Fruit fly (Drosophila melanogaster) whole organism, embryonic: ENCODE measurements around the gene Usp5.

Experiments
- CG10654 ChIP-seq: fragments of 200-800 bp; sonication (Bioruptor generic); optimal IDR thresholded peaks from 2 replicates; lab custom pipeline; 2016; ENCODE audit warnings: missing biosample characterization, missing genetic modification characterization
- CG11093 ChIP-seq: fragments of 200-800 bp; sonication (Bioruptor generic); IDR thresholded peaks from 3 replicates; pipeline ENCODE4 v1.3.6; 2022; ENCODE audit warnings: missing biosample characterization, missing genetic modification characterization
- CG11456 ChIP-seq: fragments of 200-800 bp; sonication (Bioruptor generic); IDR thresholded peaks from 3 replicates; pipeline ENCODE4 v1.3.6; 2022; ENCODE audit warnings: missing biosample characterization, missing genetic modification characterization
- CG12659 ChIP-seq: fragments of 200-800 bp; sonication (Bioruptor generic); optimal IDR thresholded peaks from 3 replicates; lab custom pipeline; 2017; ENCODE audit warnings: mild to moderate bottlenecking, missing biosample characterization, missing genetic modification reagents, missing genetic modification characterization
- CG13775 ChIP-seq: fragments of 200-800 bp; sonication (Bioruptor generic); optimal IDR thresholded peaks from 3 replicates; lab custom pipeline; 2017; ENCODE audit warnings: missing biosample characterization, mild to moderate bottlenecking, missing genetic modification characterization
- CG14860 ChIP-seq: fragments of 200-800 bp; sonication (Bioruptor generic); IDR thresholded peaks from 3 replicates; pipeline ENCODE4 v1.3.6; 2022; ENCODE audit warnings: missing biosample characterization, missing genetic modification characterization; ENCODE audit not compliant: partially characterized antibody
- CG15479 ChIP-seq: fragments of 200-800 bp; sonication (Bioruptor generic); optimal IDR thresholded peaks from 3 replicates; lab custom pipeline; 2019; ENCODE audit warnings: missing biosample characterization, mild to moderate bottlenecking, missing genetic modification characterization, moderate library complexity
- CG15514 ChIP-seq: fragments of 200-800 bp; sonication (Bioruptor generic); optimal IDR thresholded peaks from 3 replicates; lab custom pipeline; 2017; ENCODE audit warnings: missing biosample characterization, missing genetic modification characterization, mild to moderate bottlenecking, moderate library complexity, missing genetic modification reagents
- CG16815 ChIP-seq: fragments of 200-800 bp; sonication (Bioruptor generic); optimal IDR thresholded peaks from 3 replicates; lab custom pipeline; 2017; ENCODE audit warnings: missing biosample characterization, mild to moderate bottlenecking, missing genetic modification characterization
- CG16863 ChIP-seq: fragments of 200-800 bp; sonication (Bioruptor generic); optimal IDR thresholded peaks from 3 replicates; lab custom pipeline; 2016; ENCODE audit warnings: missing biosample characterization, missing genetic modification characterization
- CG17361 ChIP-seq: fragments of 200-800 bp; sonication (Bioruptor generic); IDR thresholded peaks from 3 replicates; pipeline ENCODE4 v1.3.6; 2022; ENCODE audit warnings: missing biosample characterization, missing genetic modification characterization
- CG18764 ChIP-seq: fragments of 200-800 bp; sonication (Bioruptor generic); optimal IDR thresholded peaks from 3 replicates; lab custom pipeline; 2016; ENCODE audit warnings: missing biosample characterization, missing genetic modification characterization
- CG2875 ChIP-seq: fragments of 200-800 bp; sonication (Bioruptor generic); optimal IDR thresholded peaks from 2 replicates; lab custom pipeline; 2017; ENCODE audit warnings: missing biosample characterization, mild to moderate bottlenecking, missing genetic modification characterization, missing genetic modification reagents
- CG3065 ChIP-seq: fragments of 200-800 bp; sonication (Bioruptor generic); optimal IDR thresholded peaks from 2 replicates; lab custom pipeline; 2016; ENCODE audit warnings: missing biosample characterization, missing genetic modification characterization
- CG3163 ChIP-seq: fragments of 200-800 bp; sonication (Bioruptor generic); optimal IDR thresholded peaks from 3 replicates; lab custom pipeline; 2016; ENCODE audit warnings: missing biosample characterization, missing genetic modification characterization
- CG3407 ChIP-seq: fragments of 200-800 bp; sonication (Bioruptor generic); optimal IDR thresholded peaks from 2 replicates; lab custom pipeline; 2018; ENCODE audit warnings: missing biosample characterization, mild to moderate bottlenecking, missing genetic modification characterization
- CG42726 ChIP-seq: fragments of 200-800 bp; sonication (Bioruptor generic); IDR thresholded peaks from 2 replicates; pipeline ENCODE4 v1.3.6; 2022; ENCODE audit warnings: missing biosample characterization, missing genetic modification characterization; ENCODE audit not compliant: partially characterized antibody
- CG6272 ChIP-seq: fragments of 200-800 bp; sonication (Bioruptor generic); IDR thresholded peaks from 2 replicates; pipeline ENCODE4 v1.3.6; 2022; ENCODE audit warnings: missing biosample characterization, missing genetic modification characterization
- CG6765 ChIP-seq: fragments of 200-800 bp; sonication (Bioruptor generic); optimal IDR thresholded peaks from 3 replicates; lab custom pipeline; 2017; ENCODE audit warnings: missing biosample characterization, mild to moderate bottlenecking, missing genetic modification characterization
- CG7271 ChIP-seq: fragments of 200-800 bp; sonication (Bioruptor generic); optimal IDR thresholded peaks from 2 replicates; lab custom pipeline; 2018; ENCODE audit warnings: missing biosample characterization, mild to moderate bottlenecking, missing genetic modification characterization, moderate library complexity
- CG7963 ChIP-seq: fragments of 200-800 bp; sonication (Bioruptor generic); IDR thresholded peaks from 3 replicates; pipeline ENCODE4 v1.3.6; 2022; ENCODE audit warnings: missing biosample characterization, missing genetic modification characterization; ENCODE audit not compliant: partially characterized antibody
- CG7987 ChIP-seq: fragments of 200-800 bp; sonication (Bioruptor generic); optimal IDR thresholded peaks from 2 replicates; lab custom pipeline; 2018; ENCODE audit warnings: missing biosample characterization, mild to moderate bottlenecking, missing genetic modification characterization, moderate library complexity
- CG8924 ChIP-seq: fragments of 200-800 bp; optimal IDR thresholded peaks from 3 replicates; lab custom pipeline; 2019; ENCODE audit warnings: missing biosample characterization, mild to moderate bottlenecking, missing genetic modification characterization, moderate library complexity
- Doc3 ChIP-seq: fragments of 200-800 bp; sonication (Bioruptor generic); IDR thresholded peaks from 3 replicates; pipeline ENCODE4 v1.3.6; 2022; ENCODE audit warnings: missing biosample characterization, missing genetic modification characterization; ENCODE audit not compliant: partially characterized antibody
- Drgx ChIP-seq: fragments of 200-800 bp; sonication (Bioruptor generic); IDR thresholded peaks from 2 replicates; pipeline ENCODE4 v1.3.6; 2022; ENCODE audit warnings: missing biosample characterization, missing genetic modification characterization
- E2f1 ChIP-seq: fragments of 200-800 bp; sonication (Bioruptor generic); IDR thresholded peaks from 2 replicates; pipeline ENCODE4 v1.3.6; 2022; ENCODE audit warnings: missing biosample characterization, missing genetic modification characterization
- HLH54F ChIP-seq: fragments of 200-800 bp; sonication (Bioruptor generic); optimal IDR thresholded peaks from 3 replicates; lab custom pipeline; 2016; ENCODE audit warnings: missing biosample characterization, missing genetic modification characterization
- Jarid2 ChIP-seq: fragments of 200-800 bp; sonication (Bioruptor generic); optimal IDR thresholded peaks from 3 replicates; lab custom pipeline; 2017; ENCODE audit warnings: mild to moderate bottlenecking, missing biosample characterization, missing genetic modification reagents, missing genetic modification characterization
- Mes4 ChIP-seq: fragments of 200-800 bp; sonication (Bioruptor generic); optimal IDR thresholded peaks from 2 replicates; lab custom pipeline; 2016; ENCODE audit warnings: missing biosample characterization, missing genetic modification characterization
- Scr ChIP-seq: fragments of 200-800 bp; sonication (Bioruptor generic); IDR thresholded peaks from 2 replicates; pipeline ENCODE4 v1.3.6; 2022; ENCODE audit warnings: missing biosample characterization, missing genetic modification characterization; ENCODE audit not compliant: partially characterized antibody
- az2 ChIP-seq: fragments of 200-800 bp; sonication (Bioruptor generic); optimal IDR thresholded peaks from 3 replicates; lab custom pipeline; 2016; ENCODE audit warnings: missing biosample characterization, missing genetic modification characterization
- bcd ChIP-seq: fragments of 200-800 bp; sonication (Bioruptor generic); optimal IDR thresholded peaks from 2 replicates; lab custom pipeline; 2017; ENCODE audit warnings: missing biosample characterization, mild to moderate bottlenecking, missing genetic modification characterization
- br ChIP-seq: fragments of >200 bp; optimal IDR thresholded peaks from 2 replicates; lab custom pipeline; 2017
- gro ChIP-seq: fragments of 200-800 bp; sonication (Bioruptor generic); optimal IDR thresholded peaks from 2 replicates; lab custom pipeline; 2016; ENCODE audit warnings: missing biosample characterization, missing genetic modification characterization
- hth ChIP-seq: fragments of >200 bp; optimal IDR thresholded peaks from 2 replicates; lab custom pipeline; 2017; ENCODE audit warnings: inconsistent platforms
- ken ChIP-seq: fragments of 200-800 bp; sonication (Bioruptor generic); IDR thresholded peaks from 3 replicates; pipeline ENCODE4 v1.3.6; 2022; ENCODE audit warnings: missing biosample characterization, missing genetic modification characterization
- knrl ChIP-seq: fragments of 200-800 bp; sonication (Bioruptor generic); IDR thresholded peaks from 3 replicates; pipeline ENCODE4 v1.3.6; 2022; ENCODE audit warnings: missing biosample characterization, missing genetic modification characterization; ENCODE audit not compliant: partially characterized antibody
- nau ChIP-seq: fragments of 200-800 bp; sonication (Bioruptor generic); optimal IDR thresholded peaks from 3 replicates; lab custom pipeline; 2017; ENCODE audit warnings: missing biosample characterization, mild to moderate bottlenecking, missing genetic modification characterization, missing genetic modification reagents
- nmo ChIP-seq: fragments of 200-800 bp; sonication (Bioruptor generic); optimal IDR thresholded peaks from 2 replicates; lab custom pipeline; 2018; ENCODE audit warnings: missing biosample characterization, mild to moderate bottlenecking, missing genetic modification characterization, moderate library complexity
- org-1 ChIP-seq: fragments of 200-800 bp; sonication (Bioruptor generic); optimal IDR thresholded peaks from 2 replicates; lab custom pipeline; 2017; ENCODE audit warnings: missing biosample characterization, missing genetic modification characterization
- otp ChIP-seq: fragments of 200-800 bp; sonication (Bioruptor generic); IDR thresholded peaks from 3 replicates; pipeline ENCODE4, ENCODE4 v1.3.6; 2022; ENCODE audit warnings: missing biosample characterization, missing genetic modification characterization
- peb ChIP-seq: fragments of 200-800 bp; sonication (Bioruptor generic); IDR thresholded peaks from 2 replicates; pipeline ENCODE4 v1.3.6; 2022; ENCODE audit warnings: missing biosample characterization, missing genetic modification characterization
- prd ChIP-seq, 3 experiments: fragments of >200 bp in 2 of 3; fragments of 200-800 bp in 1 of 3; sonication (Bioruptor generic) in 1 of 3; optimal IDR thresholded peaks in 2 of 3; IDR thresholded peaks in 1 of 3; 2 replicates in 2 of 3; 3 replicates in 1 of 3; pipeline versions ENCODE4 v1.3.6 to Lab custom; 2017 to 2022; ENCODE audit warnings: missing biosample characterization in 1 of 3, missing genetic modification characterization in 1 of 3
- pum ChIP-seq: fragments of 200-800 bp; sonication (Bioruptor generic); optimal IDR thresholded peaks from 2 replicates; lab custom pipeline; 2016; ENCODE audit warnings: missing biosample characterization, missing genetic modification characterization
- ro ChIP-seq: fragments of 200-800 bp; sonication (Bioruptor generic); IDR thresholded peaks from 2 replicates; pipeline ENCODE4 v1.3.6; 2022; ENCODE audit warnings: missing biosample characterization, missing genetic modification characterization
- run ChIP-seq: fragments of 200-800 bp; sonication (Bioruptor generic); optimal IDR thresholded peaks from 3 replicates; lab custom pipeline; 2018; ENCODE audit warnings: missing biosample characterization, mild to moderate bottlenecking, missing genetic modification characterization
- sens ChIP-seq: fragments of 200-800 bp; sonication (Bioruptor generic); peaks from one replicate; lab custom pipeline; 2016; ENCODE audit warnings: missing biosample characterization, missing genetic modification characterization
- shn ChIP-seq: fragments of 200-800 bp; sonication (Bioruptor generic); optimal IDR thresholded peaks from 3 replicates; lab custom pipeline; 2016; ENCODE audit warnings: missing biosample characterization, missing genetic modification characterization
- trh ChIP-seq: fragments of 200-800 bp; sonication (Bioruptor generic); optimal IDR thresholded peaks from 2 replicates; lab custom pipeline; 2016; ENCODE audit warnings: missing biosample characterization, missing genetic modification characterization

The Usp5 gene

dm6 chr3L:3178530-3179096, 30.5 kb upstream of the Usp5 start, which contains the start of the genes MnM and Girdin (continued):
- TF ChIP-seq CG13775 (GFP tag; lab: Kevin White, UChicago) = peak; percentile 71
- no peak for TF ChIP-seq bcd (GFP tag; lab: Kevin White, UChicago)
- TF ChIP-seq knrl (GFP tag; lab: Robert Waterston, UW) = peak; percentile 88
- TF ChIP-seq CG2875 (GFP tag; lab: Kevin White, UChicago) = no peak
- TF ChIP-seq ro (GFP tag; lab: Robert Waterston, UW) = no peak
- TF ChIP-seq pum (GFP tag; lab: Kevin White, UChicago) = peak; percentile 79
- TF ChIP-seq CG7963 = 0 out of 3 replicates have a peak, but pooled peaks have one; percentile 43
- TF ChIP-seq CG11093 (GFP tag; lab: Robert Waterston, UW) = no peak
- TF ChIP-seq CG18764 (GFP tag; lab: Kevin White, UChicago) = peak; percentile 32
- peak; percentile 63 for TF ChIP-seq gro (GFP tag; lab: Kevin White, UChicago)
- no peak; the same call in none of the 3 replicates for TF ChIP-seq CG17361 (GFP tag; lab: Robert Waterston, UW)
- TF ChIP-seq ken (GFP tag; lab: Robert Waterston, UW) = 0 out of 3 replicates have a peak, but pooled peaks have one; percentile 31
- peak; percentile 82 for TF ChIP-seq Doc3 (GFP tag; lab: Robert Waterston, UW)
- TF ChIP-seq nau (GFP tag; lab: Kevin White, UChicago) = no peak
- TF ChIP-seq CG7271 = no peak
- peak; percentile 4 for TF ChIP-seq CG16815 (GFP tag; lab: Kevin White, UChicago)
- peak; percentile 88 for TF ChIP-seq CG15514 (GFP tag; lab: Kevin White, UChicago)
- TF ChIP-seq CG16863 = peak; percentile 63
- no peak for TF ChIP-seq otp (GFP tag; lab: Robert Waterston, UW)
- TF ChIP-seq Mes4 (GFP tag; lab: Kevin White, UChicago) = peak; percentile 50
- TF ChIP-seq CG6272 (GFP tag; lab: Robert Waterston, UW) = peak; percentile 41; the same call in 1 of the 2 replicates
- TF ChIP-seq CG3407 (GFP tag; lab: Kevin White, UChicago) = no peak
- TF ChIP-seq nmo (GFP tag; lab: Kevin White, UChicago) = peak; percentile 87
- peak; percentile 87 for TF ChIP-seq HLH54F
- no peak for TF ChIP-seq CG3065 (GFP tag; lab: Kevin White, UChicago)
- TF ChIP-seq CG7987 (GFP tag; lab: Kevin White, UChicago) = no peak
- TF ChIP-seq CG15479 = no peak
- TF ChIP-seq CG10654 (GFP tag; lab: Kevin White, UChicago) = peak; percentile 43
- peak; percentile 71 for TF ChIP-seq sens (GFP tag; lab: Kevin White, UChicago)
- TF ChIP-seq shn (GFP tag; lab: Kevin White, UChicago) = peak; percentile 87
- 0 out of 2 replicates have a peak, but pooled peaks have one; percentile 49 for TF ChIP-seq CG42726 (GFP tag; lab: Robert Waterston, UW)
- TF ChIP-seq Scr (GFP tag; lab: Robert Waterston, UW) = peak; percentile 92
- TF ChIP-seq Drgx (GFP tag; lab: Robert Waterston, UW) = no peak
- TF ChIP-seq run (tag; lab: Kevin White, UChicago) = no peak
- TF ChIP-seq CG6765 (GFP tag; lab: Kevin White, UChicago) = no peak
- peak; percentile 46 for TF ChIP-seq CG8924 (tag; lab: Kevin White, UChicago)
- TF ChIP-seq prd (optimal IDR thresholded peaks at IDR 0.05; lab: Kevin White, UChicago) = no peak
- TF ChIP-seq prd (GFP tag; IDR thresholded peaks at IDR 0.05; lab: Robert Waterston, UW) = peak; percentile 53; the same call in 1 of the 3 replicates
- peak; percentile 56 for TF ChIP-seq az2
- peak; percentile 77 for TF ChIP-seq CG3163
- TF ChIP-seq CG12659 (GFP tag; lab: Kevin White, UChicago) = peak; percentile 82
- peak; percentile 57; the same call in 2 of the 3 replicates for TF ChIP-seq CG11456 (GFP tag; lab: Robert Waterston, UW)
- TF ChIP-seq CG14860 (GFP tag; lab: Robert Waterston, UW) = peak; percentile 80
- TF ChIP-seq br (lab: Kevin White, UChicago) = no peak
- no peak for TF ChIP-seq Jarid2 (GFP tag; lab: Kevin White, UChicago)
- TF ChIP-seq trh (GFP tag; lab: Kevin White, UChicago) = peak; percentile 17
- TF ChIP-seq E2f1 (GFP tag; lab: Robert Waterston, UW) = peak; percentile 25; the same call in 1 of the 2 replicates
- peak; percentile 12 for TF ChIP-seq org-1 (GFP tag; lab: Kevin White, UChicago)
- TF ChIP-seq hth (lab: Kevin White, UChicago) = no peak
- 0 out of 2 replicates have a peak, but pooled peaks have one; percentile 30 for TF ChIP-seq peb (GFP tag; lab: Robert Waterston, UW)
